Fruit fly (Drosophila melanogaster) whole organism, embryonic: ENCODE results near the gene Nup98-96.

Experiments
- CG10209 ChIP-seq: fragments of 200-800 bp; sonication (Bioruptor generic); optimal IDR thresholded peaks from 3 replicates; lab custom pipeline; 2017; ENCODE audit warnings: missing biosample characterization, mild to moderate bottlenecking, missing genetic modification characterization, missing genetic modification reagents
- CG11085 ChIP-seq: fragments of 200-800 bp; sonication (Bioruptor generic); IDR thresholded peaks from 2 replicates; pipeline ENCODE4 v1.3.6; 2022; ENCODE audit warnings: missing biosample characterization, missing genetic modification characterization
- CG11723 ChIP-seq: fragments of 200-800 bp; sonication (Bioruptor generic); optimal IDR thresholded peaks from 2 replicates; lab custom pipeline; 2017; ENCODE audit warnings: missing biosample characterization, mild to moderate bottlenecking, missing genetic modification characterization
- CG1602 ChIP-seq: fragments of 200-800 bp; sonication (Bioruptor generic); optimal IDR thresholded peaks from 3 replicates; lab custom pipeline; 2016; ENCODE audit warnings: missing biosample characterization, missing genetic modification characterization
- CG16863 ChIP-seq: fragments of 200-800 bp; sonication (Bioruptor generic); optimal IDR thresholded peaks from 3 replicates; lab custom pipeline; 2016; ENCODE audit warnings: missing biosample characterization, missing genetic modification characterization
- CG17328 ChIP-seq: fragments of 200-800 bp; sonication (Bioruptor generic); IDR thresholded peaks from 2 replicates; pipeline ENCODE4 v1.3.6; 2022; ENCODE audit warnings: missing biosample characterization, missing genetic modification characterization
- CG17802 ChIP-seq: fragments of 200-800 bp; sonication (Bioruptor generic); optimal IDR thresholded peaks from 2 replicates; lab custom pipeline; 2018; ENCODE audit warnings: missing biosample characterization, mild to moderate bottlenecking, missing genetic modification characterization, moderate library complexity
- CG1792 ChIP-seq: fragments of 200-800 bp; sonication (Bioruptor generic); optimal IDR thresholded peaks from 2 replicates; lab custom pipeline; 2016; ENCODE audit warnings: missing biosample characterization, missing genetic modification characterization
- CG18476 ChIP-seq: fragments of 200-800 bp; sonication (Bioruptor generic); optimal IDR thresholded peaks from 2 replicates; lab custom pipeline; 2016; ENCODE audit warnings: missing biosample characterization, mild to moderate bottlenecking, missing genetic modification characterization
- CG2116 ChIP-seq: fragments of 200-800 bp; sonication (Bioruptor generic); optimal IDR thresholded peaks from 3 replicates; lab custom pipeline; 2018; ENCODE audit warnings: missing biosample characterization, mild to moderate bottlenecking, missing genetic modification characterization
- CG2120 ChIP-seq: fragments of 200-800 bp; sonication (Bioruptor generic); optimal IDR thresholded peaks from 3 replicates; lab custom pipeline; 2016; ENCODE audit warnings: missing biosample characterization, missing genetic modification characterization
- CG2202 ChIP-seq: fragments of 200-800 bp; sonication (Bioruptor generic); optimal IDR thresholded peaks from 2 replicates; lab custom pipeline; 2018; ENCODE audit warnings: missing biosample characterization, mild to moderate bottlenecking, missing genetic modification characterization
- CG3065 ChIP-seq: fragments of 200-800 bp; sonication (Bioruptor generic); optimal IDR thresholded peaks from 2 replicates; lab custom pipeline; 2016; ENCODE audit warnings: missing biosample characterization, missing genetic modification characterization
- CG4854 ChIP-seq: fragments of 200-800 bp; sonication (Bioruptor generic); optimal IDR thresholded peaks from 2 replicates; lab custom pipeline; 2016; ENCODE audit warnings: missing biosample characterization, missing genetic modification characterization, inconsistent platforms
- CG6175 ChIP-seq: fragments of 200-800 bp; sonication (Bioruptor generic); IDR thresholded peaks from 3 replicates; pipeline ENCODE4 v1.3.6; 2022; ENCODE audit warnings: missing biosample characterization, missing genetic modification characterization
- CG7928 ChIP-seq: fragments of 200-800 bp; sonication (Bioruptor generic); optimal IDR thresholded peaks from 2 replicates; lab custom pipeline; 2017; ENCODE audit warnings: missing biosample characterization, mild to moderate bottlenecking, missing genetic modification characterization
- CG9215 ChIP-seq: fragments of 200-800 bp; sonication (Bioruptor generic); IDR thresholded peaks from 2 replicates; pipeline ENCODE4 v1.3.6; 2022; ENCODE audit warnings: missing biosample characterization, missing genetic modification characterization
- Dll ChIP-seq: fragments of 200-800 bp; sonication (Bioruptor generic); IDR thresholded peaks from 4 replicates; pipeline ENCODE4 v1.3.6; 2022; ENCODE audit warnings: missing biosample characterization, missing genetic modification characterization; ENCODE audit not compliant: partially characterized antibody
- Dp ChIP-seq: fragments of 200-800 bp; sonication (Bioruptor generic); optimal IDR thresholded peaks from 2 replicates; lab custom pipeline; 2018; ENCODE audit warnings: missing biosample characterization, mild to moderate bottlenecking, missing genetic modification characterization, moderate library complexity
- Dref ChIP-seq: fragments of 200-800 bp; sonication (Bioruptor generic); IDR thresholded peaks from 2 replicates; pipeline ENCODE4 v1.3.6; 2022; ENCODE audit warnings: missing biosample characterization, missing genetic modification characterization
- Elba2 ChIP-seq: fragments of 200-800 bp; sonication (Bioruptor generic); optimal IDR thresholded peaks from 3 replicates; lab custom pipeline; 2016; ENCODE audit warnings: missing biosample characterization, missing genetic modification characterization
- HmgZ ChIP-seq: fragments of 200-800 bp; sonication (Bioruptor generic); optimal IDR thresholded peaks from 2 replicates; lab custom pipeline; 2018; ENCODE audit warnings: missing biosample characterization, mild to moderate bottlenecking, missing genetic modification characterization
- Hr3 ChIP-seq: fragments of 200-800 bp; sonication (Bioruptor generic); optimal IDR thresholded peaks from 3 replicates; lab custom pipeline; 2016; ENCODE audit warnings: missing biosample characterization, missing genetic modification characterization
- Hr39 ChIP-seq: fragments of >200 bp; optimal IDR thresholded peaks from 2 replicates; lab custom pipeline; 2017
- Hsf ChIP-seq: fragments of 200-800 bp; sonication (Bioruptor generic); optimal IDR thresholded peaks from 3 replicates; lab custom pipeline; 2016; ENCODE audit warnings: missing biosample characterization, missing genetic modification characterization
- Kr ChIP-seq: fragments of 200-800 bp; sonication (Bioruptor generic); optimal IDR thresholded peaks from 2 replicates; lab custom pipeline; 2017; ENCODE audit warnings: missing biosample characterization, mild to moderate bottlenecking, missing genetic modification characterization
- Lim3 ChIP-seq: fragments of 200-800 bp; sonication (Bioruptor generic); IDR thresholded peaks from 2 replicates; pipeline ENCODE4 v1.3.6; 2022; ENCODE audit warnings: missing biosample characterization, missing genetic modification characterization
- NK7.1 ChIP-seq: fragments of 200-800 bp; sonication (Bioruptor generic); optimal IDR thresholded peaks from 3 replicates; lab custom pipeline; 2016; ENCODE audit warnings: missing biosample characterization, missing genetic modification characterization
- Stat92E ChIP-seq, 3 experiments: fragments of >200 bp in 2 of 3; fragments of 200-800 bp in 1 of 3; sonication (Bioruptor generic) in 1 of 3; optimal IDR thresholded peaks; 2 replicates each; lab custom pipeline; 2017 to 2019; ENCODE audit warnings: missing biosample characterization in 3 of 3, missing genetic modification characterization in 3 of 3, mild to moderate bottlenecking in 1 of 3, moderate library complexity in 1 of 3
- Vsx1 ChIP-seq: fragments of 200-800 bp; sonication (Bioruptor generic); optimal IDR thresholded peaks from 2 replicates; lab custom pipeline; 2017; ENCODE audit warnings: missing biosample characterization, mild to moderate bottlenecking, missing genetic modification characterization, missing genetic modification reagents
- Xrp1 ChIP-seq: fragments of 200-800 bp; sonication (Bioruptor generic); IDR thresholded peaks from 2 replicates; pipeline ENCODE4 v1.3.6; 2022; ENCODE audit warnings: missing biosample characterization, missing genetic modification characterization
- chif ChIP-seq, 2 experiments: fragments of 200-800 bp; sonication (Bioruptor generic); optimal IDR thresholded peaks; 3 replicates each; lab custom pipeline; 2016; ENCODE audit warnings: missing biosample characterization in 2 of 2, missing genetic modification characterization in 2 of 2
- ci ChIP-seq: fragments of 200-800 bp; sonication (Bioruptor generic); IDR thresholded peaks from 3 replicates; pipeline ENCODE4 v1.3.6; 2022; ENCODE audit warnings: missing biosample characterization, missing genetic modification characterization
- dmrt99B ChIP-seq: fragments of 200-800 bp; sonication (Bioruptor generic); optimal IDR thresholded peaks from 2 replicates; lab custom pipeline; 2018; ENCODE audit warnings: missing biosample characterization, mild to moderate bottlenecking, missing genetic modification characterization, moderate library complexity
- ewg ChIP-seq: fragments of 200-800 bp; sonication (Bioruptor generic); optimal IDR thresholded peaks from 3 replicates; lab custom pipeline; 2017; ENCODE audit warnings: mild to moderate bottlenecking, missing biosample characterization, missing genetic modification reagents, missing genetic modification characterization
- grau ChIP-seq: fragments of 200-800 bp; optimal IDR thresholded peaks from 3 replicates; lab custom pipeline; 2019; ENCODE audit warnings: missing biosample characterization, mild to moderate bottlenecking, missing genetic modification characterization, moderate library complexity
- kah ChIP-seq: fragments of 200-800 bp; sonication (Bioruptor generic); optimal IDR thresholded peaks from 2 replicates; lab custom pipeline; 2018; ENCODE audit warnings: missing biosample characterization, mild to moderate bottlenecking, missing genetic modification characterization
- nom ChIP-seq: fragments of 200-800 bp; sonication (Bioruptor generic); optimal IDR thresholded peaks from 2 replicates; lab custom pipeline; 2017; ENCODE audit warnings: missing biosample characterization, missing genetic modification characterization, mild to moderate bottlenecking, moderate library complexity, missing genetic modification reagents
- pnt ChIP-seq: fragments of 200-800 bp; sonication (Bioruptor generic); optimal IDR thresholded peaks from 3 replicates; lab custom pipeline; 2016; ENCODE audit warnings: missing biosample characterization, missing genetic modification characterization
- prd ChIP-seq, 3 experiments: fragments of >200 bp in 2 of 3; fragments of 200-800 bp in 1 of 3; sonication (Bioruptor generic) in 1 of 3; optimal IDR thresholded peaks in 2 of 3; IDR thresholded peaks in 1 of 3; 2 replicates in 2 of 3; 3 replicates in 1 of 3; pipeline versions ENCODE4 v1.3.6 to Lab custom; 2017 to 2022; ENCODE audit warnings: missing biosample characterization in 1 of 3, missing genetic modification characterization in 1 of 3
- repo ChIP-seq: fragments of 200-800 bp; sonication (Bioruptor generic); optimal IDR thresholded peaks from 2 replicates; lab custom pipeline; 2016; ENCODE audit warnings: missing biosample characterization, missing genetic modification characterization
- sens-2 ChIP-seq: fragments of 200-800 bp; sonication (Bioruptor generic); IDR thresholded peaks from 2 replicates; pipeline ENCODE4 v1.3.6; 2022; ENCODE audit warnings: missing biosample characterization, missing genetic modification characterization
- seq ChIP-seq: fragments of 200-800 bp; sonication (Bioruptor generic); IDR thresholded peaks from 2 replicates; pipeline ENCODE4 v1.3.6; 2022; ENCODE audit warnings: missing biosample characterization, missing genetic modification characterization
- sima ChIP-seq: fragments of 200-800 bp; sonication (Bioruptor generic); optimal IDR thresholded peaks from 2 replicates; lab custom pipeline; 2016; ENCODE audit warnings: missing biosample characterization, missing genetic modification characterization
- tna ChIP-seq: fragments of 200-800 bp; sonication (Bioruptor generic); IDR thresholded peaks from 2 replicates; pipeline ENCODE4 v1.3.6; 2022; ENCODE audit warnings: missing biosample characterization, missing genetic modification characterization; ENCODE audit not compliant: partially characterized antibody
- wdn ChIP-seq: fragments of 200-800 bp; sonication (Bioruptor generic); IDR thresholded peaks from 2 replicates; pipeline ENCODE4 v1.3.6; 2022; ENCODE audit warnings: missing biosample characterization, missing genetic modification characterization
- wor ChIP-seq: fragments of 200-800 bp; sonication (Bioruptor generic); IDR thresholded peaks from 2 replicates; pipeline ENCODE4 v1.3.6; 2022; ENCODE audit warnings: missing biosample characterization, missing genetic modification characterization

Gene Nup98-96

dm6 chr3R:23773610-23774364 is 7.6 kb downstream of the Nup98-96 start, which contains the start of gene CG10208 (continued):
- TF ChIP-seq nom (GFP tag; lab: Kevin White, UChicago): no peak
- TF ChIP-seq kah (GFP tag; lab: Kevin White, UChicago): no peak
- peak; percentile 3 for TF ChIP-seq HmgZ

dm6 chr3R:23772808-23773207 is 8.6 kb downstream of the Nup98-96 start, which contains the start of gene tst:
tst (minus strand) TSS chr3R:23772859.
- TF ChIP-seq Hr3 (GFP tag; lab: Kevin White, UChicago) (peak; percentile 95), CG16863 (GFP tag; lab: Kevin White, UChicago) (peak; percentile 24), CG10209 (GFP tag; lab: Kevin White, UChicago) (peak; percentile 92), Dp (peak; percentile 20), sima (GFP tag; lab: Kevin White, UChicago) (no peak), CG3065 (GFP tag; lab: Kevin White, UChicago) (peak; percentile 83), CG1792 (GFP tag; lab: Kevin White, UChicago) (no peak), Dll (GFP tag; lab: Robert Waterston, UW) (peak; percentile 71; the same call in 3 of the 4 replicates), Lim3 (peak; percentile 78), CG17328 (GFP tag; lab: Robert Waterston, UW) (peak; percentile 94), CG9215 (peak; percentile 96), CG11723 (GFP tag; lab: Kevin White, UChicago) (peak; percentile 77), CG2116 (GFP tag; lab: Kevin White, UChicago) (peak; percentile 66), wor (peak; percentile 94), seq (GFP tag; lab: Robert Waterston, UW) (peak; percentile 88), CG7928 (peak; percentile 62), Kr (GFP tag; lab: Kevin White, UChicago) (no peak), CG17802 (tag; lab: Kevin White, UChicago) (peak; percentile 72), dmrt99B (tag; lab: Kevin White, UChicago) (peak; percentile 90), repo (GFP tag; lab: Kevin White, UChicago) (no peak), sens-2 (GFP tag; lab: Robert Waterston, UW) (peak; percentile 67; the same call in 1 of the 2 replicates), ci (GFP tag; lab: Robert Waterston, UW) (peak; percentile 91), CG4854 (GFP tag; lab: Kevin White, UChicago) (no peak), pnt (GFP tag; lab: Kevin White, UChicago) (peak; percentile 53), CG1602 (GFP tag; lab: Kevin White, UChicago) (peak; percentile 92), Elba2 (GFP tag; lab: Kevin White, UChicago) (peak; percentile 18), chif (GFP tag; optimal IDR thresholded peaks at IDR 0.05; lab: Kevin White, UChicago) (peak in 1 of 2 experiments; percentile 55), Stat92E (GFP tag; optimal IDR thresholded peaks at IDR 0.05; lab: Kevin White, UChicago) (peak in 1 of 3 experiments; percentile 36), ewg (peak; percentile 77), wdn (GFP tag; lab: Robert Waterston, UW) (peak; percentile 95), prd (optimal IDR thresholded peaks at IDR 0.05; lab: Kevin White, UChicago) (no peak), prd (GFP tag; IDR thresholded peaks at IDR 0.05; lab: Robert Waterston, UW) (peak; percentile 99), grau (tag; lab: Kevin White, UChicago) (peak; percentile 91), tna (GFP tag; lab: Robert Waterston, UW) (no peak), CG2202 (tag; lab: Kevin White, UChicago) (peak; percentile 78), CG11085 (peak; percentile 95), CG2120 (GFP tag; lab: Kevin White, UChicago) (peak; percentile 85), Vsx1 (GFP tag; lab: Kevin White, UChicago) (peak; percentile 83), Xrp1 (peak; percentile 98), CG18476 (peak; percentile 75), Dref (GFP tag; lab: Robert Waterston, UW) (peak; percentile 46), HmgZ (peak; percentile 88), Hr39 (lab: Kevin White, UChicago) (no peak), NK7.1 (GFP tag; lab: Kevin White, UChicago) (no peak), Hsf (GFP tag; lab: Kevin White, UChicago) (peak; percentile 61), CG6175 (GFP tag; lab: Robert Waterston, UW) (peak; percentile 88)
